Fruit fly (Drosophila melanogaster): ENCODE measurements around the gene Cyp6d5.
A peak's percentile ranks its signal among the peaks of the same experiment; 100 is the strongest.

The Cyp6d5 gene

DNA sequence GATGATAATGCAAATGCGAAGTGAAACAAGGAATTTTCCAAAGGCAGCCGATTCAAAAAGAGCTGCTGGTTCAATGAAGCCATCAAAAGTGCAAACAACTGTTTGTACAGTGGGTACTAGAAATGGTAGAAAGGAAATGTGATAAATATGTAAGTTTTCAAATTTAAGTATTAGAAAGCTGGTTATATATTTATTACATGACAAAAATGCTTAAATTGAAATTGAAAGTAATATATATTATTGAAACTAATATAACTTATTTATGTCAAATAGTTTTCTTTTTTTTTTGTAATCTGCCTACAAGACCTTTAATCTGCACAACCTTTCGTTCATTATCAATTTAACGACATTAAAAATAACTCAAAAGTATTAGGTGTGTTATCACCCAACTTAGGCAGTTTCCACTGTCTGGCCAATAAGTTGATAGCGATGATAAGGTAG is 19.7 kb downstream of the Cyp6d5 start (continued):
- TF ChIP-seq Pdp1 (GFP tag; optimal IDR thresholded peaks at IDR 0.05), result no peak
- no peak for TF ChIP-seq zfh1 (GFP tag; IDR thresholded peaks at IDR 0.05)
- peak; percentile 25 for TF ChIP-seq phol (tag; optimal IDR thresholded peaks at IDR 0.05)
- TF ChIP-seq CG15269 (tag; optimal IDR thresholded peaks at IDR 0.05), result peak; percentile 53
- peak; percentile 52 for TF ChIP-seq PHDP (tag; optimal IDR thresholded peaks at IDR 0.05)
- no peak for TF ChIP-seq CG12769 (tag; optimal IDR thresholded peaks at IDR 0.05)
- TF ChIP-seq gt (GFP tag; IDR thresholded peaks at IDR 0.05), result no peak
- peak; percentile 26; the same call in 1 of the 2 replicates for TF ChIP-seq CG31441 (GFP tag; IDR thresholded peaks at IDR 0.05)
- TF ChIP-seq CG33557 (GFP tag; optimal IDR thresholded peaks at IDR 0.05), result no peak
- no peak for TF ChIP-seq ttk (GFP tag; IDR thresholded peaks at IDR 0.05)
- TF ChIP-seq crc (GFP tag; optimal IDR thresholded peaks at IDR 0.05), result no peak
- no peak for TF ChIP-seq Abd-B (GFP tag; optimal IDR thresholded peaks at IDR 0.05)
- TF ChIP-seq Oaz (GFP tag; IDR thresholded peaks at IDR 0.05), result no peak
- no peak for TF ChIP-seq CG15011 (GFP tag; optimal IDR thresholded peaks at IDR 0.05)
- TF ChIP-seq CG18262 (tag; optimal IDR thresholded peaks at IDR 0.05), result peak; percentile 5
- peak; percentile 20 for TF ChIP-seq CG2120 (GFP tag; optimal IDR thresholded peaks at IDR 0.05)
- TF ChIP-seq bsh (GFP tag; optimal IDR thresholded peaks at IDR 0.05), result peak in 1 of 2 experiments; percentile 13
- TF ChIP-seq hth (optimal IDR thresholded peaks at IDR 0.05), result no peak
- no peak for TF ChIP-seq CG34224 (GFP tag; IDR thresholded peaks at IDR 0.05; ENCODE audit: partially characterized antibody)

DNA sequence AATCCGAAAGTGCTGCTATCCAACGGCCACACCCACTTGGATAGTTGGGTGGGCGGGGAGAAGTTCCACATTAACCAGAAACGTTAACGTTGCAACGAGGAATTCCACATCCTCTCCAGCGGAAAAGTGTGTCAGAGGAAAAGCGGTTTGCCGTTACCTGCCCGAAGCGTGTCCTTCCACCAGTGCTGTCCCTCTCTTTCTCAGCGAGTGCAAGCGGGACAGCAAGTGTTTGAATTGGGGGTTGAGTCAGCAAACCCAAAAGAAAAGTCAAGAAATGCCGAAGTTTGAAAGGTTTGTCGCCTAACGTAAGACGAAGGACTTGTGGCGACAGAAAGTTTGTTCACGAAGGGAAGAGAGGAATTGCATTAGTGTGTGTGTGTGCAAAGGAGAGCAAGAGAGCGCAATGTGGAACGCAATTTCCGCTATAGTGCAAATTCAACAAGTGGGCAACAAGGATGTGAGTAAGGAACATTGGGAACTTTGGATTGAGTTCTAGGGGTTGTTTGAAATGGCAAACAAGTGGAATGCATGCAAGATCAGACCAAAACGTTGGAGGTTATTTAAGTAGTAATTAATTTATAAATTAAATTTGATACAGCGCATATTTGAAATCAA is 21.6 kb downstream of the Cyp6d5 start:
- TF ChIP-seq Nf-YB (GFP tag; optimal IDR thresholded peaks at IDR 0.05) (peak; percentile 88), en (GFP tag; optimal IDR thresholded peaks at IDR 0.05) (no peak), abd-A (tag; optimal IDR thresholded peaks at IDR 0.05) (peak; percentile 79), Nf-YC (tag; optimal IDR thresholded peaks at IDR 0.05) (peak; percentile 96), gcm (GFP tag; optimal IDR thresholded peaks at IDR 0.05) (no peak), tx (GFP tag; optimal IDR thresholded peaks at IDR 0.05) (no peak), cg (GFP tag; optimal IDR thresholded peaks at IDR 0.05) (peak; percentile 33), PHDP (tag; optimal IDR thresholded peaks at IDR 0.05) (no peak), Rx (GFP tag; IDR thresholded peaks at IDR 0.05) (no peak), slbo (GFP tag; IDR thresholded peaks at IDR 0.05) (no peak), Hey (tag; optimal IDR thresholded peaks at IDR 0.05) (no peak), ase (GFP tag; IDR thresholded peaks at IDR 0.05) (no peak), ac (GFP tag; optimal IDR thresholded peaks at IDR 0.05) (no peak), CG14050 (GFP tag; IDR thresholded peaks at IDR 0.05) (no peak), Bgb (GFP tag; IDR thresholded peaks at IDR 0.05; ENCODE audit: partially characterized antibody) (0 out of 2 replicates have a peak, but pooled peaks have one; percentile 13), CG10321 (GFP tag; IDR thresholded peaks at IDR 0.05) (peak; percentile 32; the same call in 1 of the 2 replicates), H15 (GFP tag; IDR thresholded peaks at IDR 0.05) (no peak), CG1832 (GFP tag; optimal IDR thresholded peaks at IDR 0.05) (peak; percentile 56), Hr78 (GFP tag; optimal IDR thresholded peaks at IDR 0.05) (no peak), kah (GFP tag; optimal IDR thresholded peaks at IDR 0.05) (peak; percentile 29), ewg (GFP tag; optimal IDR thresholded peaks at IDR 0.05) (peak; percentile 65), ems (GFP tag; optimal IDR thresholded peaks at IDR 0.05) (no peak), CG7928 (GFP tag; optimal IDR thresholded peaks at IDR 0.05) (no peak), CG15269 (tag; optimal IDR thresholded peaks at IDR 0.05) (no peak), pros (GFP tag; optimal IDR thresholded peaks at IDR 0.05) (peak; percentile 94), CG10565 (GFP tag; optimal IDR thresholded peaks at IDR 0.05) (no peak), CG14667 (GFP tag; IDR thresholded peaks at IDR 0.05) (no peak), seq (GFP tag; IDR thresholded peaks at IDR 0.05) (peak; percentile 22; the same call in 1 of the 2 replicates), Trl (optimal IDR thresholded peaks at IDR 0.05) (peak in 1 of 2 experiments; percentile 53), Trl (GFP tag; optimal IDR thresholded peaks at IDR 0.05) (no peak), Opbp (GFP tag; IDR thresholded peaks at IDR 0.05; ENCODE audit: partially characterized antibody) (0 out of 3 replicates have a peak, but pooled peaks have one; percentile 11), chinmo (GFP tag; IDR thresholded peaks at IDR 0.05; ENCODE audit: partially characterized antibody) (no peak)

Data from whole organism, embryonic.